Worm (Caenorhabditis elegans): Measurements from ENCODE around the gene ccz-1.
A peak's percentile ranks its signal among the peaks of the same experiment; 100 is the strongest.

Gene ccz-1

DNA sequence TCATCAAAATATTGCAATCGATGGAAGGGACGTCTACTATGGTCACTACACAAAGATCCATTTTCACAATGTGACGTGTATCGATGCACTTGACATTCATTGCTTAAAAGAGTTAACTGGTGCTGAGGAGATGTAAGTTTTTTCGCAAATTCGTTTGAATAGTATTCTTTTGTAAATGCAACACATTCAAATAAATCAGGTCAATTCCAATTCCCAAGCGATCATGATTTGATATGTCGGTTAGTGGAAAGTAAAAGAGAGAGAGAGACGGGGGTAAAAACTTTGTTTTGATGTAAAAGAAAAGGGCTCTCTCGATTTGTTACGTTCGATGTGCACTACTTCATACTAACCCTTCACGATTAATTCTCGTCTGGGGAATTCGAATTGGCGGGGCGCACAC is 11.6 kb downstream of the ccz-1 start:
- TF ChIP-seq nhr-76 (tag; optimal IDR thresholded peaks at IDR 0.05) (no peak), ama-1 (optimal IDR thresholded peaks at IDR 0.05) (no peak), nhr-28 (tag; optimal IDR thresholded peaks at IDR 0.05) (no peak), lin-39 (tag; optimal IDR thresholded peaks at IDR 0.05) (peak; percentile 25), ceh-9 (tag; optimal IDR thresholded peaks at IDR 0.05) (no peak)

DNA sequence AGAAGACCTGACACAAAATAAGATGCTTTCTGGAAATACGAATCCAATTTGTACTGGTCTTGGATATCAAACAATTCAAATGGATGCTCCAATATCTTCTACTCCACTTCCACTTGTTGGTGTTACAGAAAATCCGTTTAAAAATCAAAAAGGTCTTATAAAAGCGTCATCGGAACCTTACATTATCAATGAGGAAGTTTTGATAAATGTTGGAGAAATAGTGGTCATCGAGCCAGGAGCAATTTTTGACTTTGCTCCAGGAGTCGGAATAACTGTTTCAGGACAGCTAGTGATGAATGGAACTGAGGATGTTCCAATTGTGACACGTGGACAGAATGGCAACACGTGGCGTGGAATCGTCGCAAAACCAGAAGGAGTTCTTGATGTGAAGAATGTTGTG is 15.4 kb downstream of the ccz-1 start:
- TF ChIP-seq aly-2 (tag; optimal IDR thresholded peaks at IDR 0.05) (no peak), elt-1 (tag; optimal IDR thresholded peaks at IDR 0.05) (no peak)

DNA sequence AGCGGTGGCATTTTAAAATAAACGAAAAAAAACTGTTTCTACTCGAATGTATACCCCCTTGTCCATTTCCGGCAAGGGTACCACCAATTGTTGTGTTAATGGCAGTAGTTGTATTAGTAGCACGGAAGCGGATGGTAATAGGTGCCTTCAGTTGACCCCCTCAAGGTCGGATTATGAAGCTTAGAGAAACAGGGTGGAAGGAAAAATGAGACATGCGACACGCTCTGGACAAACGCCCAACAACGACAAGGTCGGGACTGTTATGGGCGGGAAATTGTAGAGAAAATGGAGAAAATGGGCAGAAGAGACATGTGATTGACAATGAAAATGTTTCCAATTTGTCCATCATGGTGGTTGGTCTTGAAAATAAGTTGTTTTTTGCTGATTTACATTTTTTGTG is 25.3 kb downstream of the ccz-1 start, which contains the start of gene T01D3.3:
T01D3.3 (plus strand) TSS at position 312 of the 400 bp plus-strand sequence.
- TF ChIP-seq ZK546.5 (tag; optimal IDR thresholded peaks at IDR 0.05) (no peak), nhr-25 (tag; optimal IDR thresholded peaks at IDR 0.05) (peak; percentile 83), mml-1 (tag; optimal IDR thresholded peaks at IDR 0.05) (no peak), lin-15B (tag; optimal IDR thresholded peaks at IDR 0.05) (no peak), aly-2 (tag; optimal IDR thresholded peaks at IDR 0.05) (no peak), egl-5 (tag; optimal IDR thresholded peaks at IDR 0.05) (peak; percentile 78), fkh-10 (GFP tag; optimal IDR thresholded peaks at IDR 0.05) (no peak), elt-2 (tag; optimal IDR thresholded peaks at IDR 0.05) (no peak)

DNA sequence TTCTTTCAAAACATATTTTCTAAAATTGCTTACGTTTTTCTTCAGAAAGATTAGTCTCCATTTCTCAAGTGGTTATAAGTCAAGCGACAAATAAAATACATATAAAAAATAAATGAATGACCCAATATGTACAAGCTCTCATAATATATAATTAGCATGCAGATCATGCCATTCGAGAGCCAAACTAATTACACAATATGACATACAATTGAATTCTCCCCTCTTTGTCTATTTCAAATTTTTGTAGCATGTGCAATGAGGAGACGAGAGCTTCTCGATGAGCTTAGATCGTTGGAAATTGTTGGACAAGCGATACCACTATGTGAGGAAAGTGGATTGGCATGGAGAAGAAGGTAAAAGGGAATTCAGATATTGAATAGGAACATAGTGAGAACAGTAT is 28.6 kb downstream of the ccz-1 start, which contains the start of gene hlh-34:
hlh-34 (minus strand) TSS at position 101 of the 400 bp plus-strand sequence.
- TF ChIP-seq nhr-77 (tag; optimal IDR thresholded peaks at IDR 0.05), result no peak
- TF ChIP-seq nhr-67 (tag; optimal IDR thresholded peaks at IDR 0.05), result no peak

DNA sequence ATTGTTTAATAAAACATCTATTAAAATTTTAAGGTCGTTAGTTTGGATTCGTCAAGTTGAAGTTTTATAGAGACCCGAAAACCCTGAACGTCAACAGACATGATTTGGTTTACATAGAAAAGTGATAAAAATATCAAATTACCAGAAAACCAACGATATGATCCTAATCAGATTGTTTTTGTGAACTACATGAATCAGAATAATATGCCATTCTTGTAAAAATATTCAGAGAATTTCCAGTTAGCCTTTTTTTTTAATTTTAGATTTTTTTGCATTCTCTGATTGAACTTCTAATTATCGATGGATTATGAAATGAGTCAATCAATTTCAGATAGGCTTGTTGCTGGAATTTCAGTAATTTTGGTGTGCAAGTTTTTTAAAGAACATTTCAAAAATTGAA is 32.4 kb downstream of the ccz-1 start, which contains the start of gene srx-96:
srx-96 (plus strand) TSS at position 301 of the 400 bp plus-strand sequence.
- TF ChIP-seq ztf-4 (tag; optimal IDR thresholded peaks at IDR 0.05) (no peak), nhr-43 (tag; optimal IDR thresholded peaks at IDR 0.05; ENCODE audit: poor library complexity, severe bottlenecking) (no peak), nfya-1 (tag; optimal IDR thresholded peaks at IDR 0.05; ENCODE audit: insufficient read depth) (no peak), lin-15B (tag; optimal IDR thresholded peaks at IDR 0.05) (no peak), mdl-1 (tag; optimal IDR thresholded peaks at IDR 0.05) (no peak), jun-1 (tag; optimal IDR thresholded peaks at IDR 0.05) (no peak), pqm-1 (tag; optimal IDR thresholded peaks at IDR 0.05) (no peak), eor-1 (tag; optimal IDR thresholded peaks at IDR 0.05) (no peak), sea-2 (GFP tag; optimal IDR thresholded peaks at IDR 0.05) (no peak), nhr-23 (tag; optimal IDR thresholded peaks at IDR 0.05) (no peak), nhr-77 (tag; optimal IDR thresholded peaks at IDR 0.05) (no peak)

DNA sequence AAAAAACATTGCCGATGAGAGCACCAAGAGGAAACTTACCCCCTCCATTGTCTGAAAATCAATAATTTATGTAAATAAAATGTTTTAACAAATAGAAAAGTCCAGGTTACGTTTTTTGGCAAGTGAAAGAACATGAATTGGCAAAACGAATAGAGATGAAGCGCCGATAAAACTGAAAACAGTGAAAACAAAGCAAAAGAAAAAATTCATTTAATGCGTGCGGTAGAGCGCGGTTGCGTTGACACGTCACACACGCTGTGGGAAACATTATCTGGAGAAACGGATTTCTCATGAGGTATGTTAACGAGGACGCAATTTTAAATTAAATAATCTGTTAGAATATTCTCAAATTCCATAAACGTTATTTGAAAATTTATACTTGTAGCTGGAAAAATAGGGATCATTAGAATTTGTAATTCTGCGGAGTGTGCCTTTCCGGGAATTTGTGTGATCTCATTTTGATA is 36.6 kb downstream of the ccz-1 start, which contains the start of gene zipt-9:
zipt-9 (minus strand) TSS at position 51 of the 464 bp plus-strand sequence.
- no peak for TF ChIP-seq fos-1 (tag; optimal IDR thresholded peaks at IDR 0.05)
- peak; percentile 67 for TF ChIP-seq nhr-23 (tag; optimal IDR thresholded peaks at IDR 0.05)
- peak; percentile 84 for TF ChIP-seq snpc-4 (tag; optimal IDR thresholded peaks at IDR 0.05)
- TF ChIP-seq tbx-2 (tag; optimal IDR thresholded peaks at IDR 0.05), result no peak
- peak; percentile 72 for TF ChIP-seq lin-39 (tag; optimal IDR thresholded peaks at IDR 0.05)
- TF ChIP-seq fkh-10 (GFP tag; optimal IDR thresholded peaks at IDR 0.05), result peak; percentile 60
- peak; percentile 48 for TF ChIP-seq nhr-11 (tag; optimal IDR thresholded peaks at IDR 0.05)
- TF ChIP-seq skn-1 (tag; optimal IDR thresholded peaks at IDR 0.05), result peak; percentile 56
- TF ChIP-seq nhr-43 (tag; optimal IDR thresholded peaks at IDR 0.05; ENCODE audit: poor library complexity, severe bottlenecking), result peak; percentile 43
- TF ChIP-seq ama-1 (optimal IDR thresholded peaks at IDR 0.05), result no peak
- peak; percentile 91 for TF ChIP-seq lin-15B (tag; optimal IDR thresholded peaks at IDR 0.05)
- TF ChIP-seq lsy-12 (tag; optimal IDR thresholded peaks at IDR 0.05), result peak; percentile 5
- no peak for TF ChIP-seq ztf-11 (tag; optimal IDR thresholded peaks at IDR 0.05)
- TF ChIP-seq pqm-1 (tag; optimal IDR thresholded peaks at IDR 0.05), result peak; percentile 62
- peak; percentile 76 for TF ChIP-seq nhr-25 (tag; optimal IDR thresholded peaks at IDR 0.05)
- TF ChIP-seq R02D3.7 (tag; optimal IDR thresholded peaks at IDR 0.05), result peak; percentile 15
- TF ChIP-seq elt-1 (tag; optimal IDR thresholded peaks at IDR 0.05), result no peak
- peak; percentile 47 for TF ChIP-seq elt-2 (tag; optimal IDR thresholded peaks at IDR 0.05)
- peak; percentile 45 for TF ChIP-seq egl-5 (tag; optimal IDR thresholded peaks at IDR 0.05)
- no peak for TF ChIP-seq unc-62 (GFP tag; optimal IDR thresholded peaks at IDR 0.05)
- no peak for TF ChIP-seq nhr-12 (tag; optimal IDR thresholded peaks at IDR 0.05)
- peak; percentile 82 for TF ChIP-seq pha-4 (tag; optimal IDR thresholded peaks at IDR 0.05)
- TF ChIP-seq ceh-82 (tag; optimal IDR thresholded peaks at IDR 0.05), result peak; percentile 4
